Worm (Caenorhabditis elegans): ENCODE measurements around the gene repo-1.

The repo-1 gene

ce11 chrIV:12121076-12121475 lies 36.8 kb downstream of the repo-1 start, which contains the start of the genes ddb-1 and M18.6 (continued):
- no peak for TF ChIP-seq ama-1 (optimal IDR thresholded peaks at IDR 0.05)
- TF ChIP-seq ama-1 (GFP tag; optimal IDR thresholded peaks at IDR 0.05): no peak
- no peak for TF ChIP-seq let-526 (GFP tag; IDR thresholded peaks at IDR 0.05)
- TF ChIP-seq hlh-12 (tag; optimal IDR thresholded peaks at IDR 0.05): no peak
- TF ChIP-seq F37B4.10 (GFP tag; IDR thresholded peaks at IDR 0.05): no peak
- TF ChIP-seq nfya-1 (tag; optimal IDR thresholded peaks at IDR 0.05; ENCODE audit: borderline replicate concordance, insufficient read depth): no peak
- no peak for TF ChIP-seq ceh-79 (tag; optimal IDR thresholded peaks at IDR 0.05)
- TF ChIP-seq ztf-18 (tag; optimal IDR thresholded peaks at IDR 0.05): no peak
- no peak for TF ChIP-seq lsy-27 (tag; optimal IDR thresholded peaks at IDR 0.05; ENCODE audit: borderline replicate concordance, insufficient read depth)
- no peak for TF ChIP-seq nhr-27 (tag; optimal IDR thresholded peaks at IDR 0.05)
- TF ChIP-seq F49E8.2 (tag; optimal IDR thresholded peaks at IDR 0.05; ENCODE audit: insufficient read depth): no peak
- TF ChIP-seq F57A8.1 (GFP tag; optimal IDR thresholded peaks at IDR 0.05): no peak
- no peak for TF ChIP-seq ceh-40 (GFP tag; IDR thresholded peaks at IDR 0.05)
- no peak for TF ChIP-seq zfh-2 (GFP tag; conservative IDR thresholded peaks at IDR 0.05)
- no peak for TF ChIP-seq gei-17 (GFP tag; optimal IDR thresholded peaks at IDR 0.05)
- no peak for TF ChIP-seq T26A5.8 (tag; optimal IDR thresholded peaks at IDR 0.05)
- TF ChIP-seq let-607 (tag; optimal IDR thresholded peaks at IDR 0.05): no peak
- TF ChIP-seq ceh-58 (GFP tag; IDR thresholded peaks at IDR 0.05): no peak
- TF ChIP-seq xnd-1 (tag; optimal IDR thresholded peaks at IDR 0.05): no peak
- no peak for TF ChIP-seq ceh-100 (GFP tag; IDR thresholded peaks at IDR 0.05)
- TF ChIP-seq unc-130 (GFP tag; optimal IDR thresholded peaks at IDR 0.05): no peak
- TF ChIP-seq sdz-38 (tag; optimal IDR thresholded peaks at IDR 0.05): no peak
- no peak for TF ChIP-seq egl-18 (GFP tag; IDR thresholded peaks at IDR 0.05)
- TF ChIP-seq attf-6 (GFP tag; IDR thresholded peaks at IDR 0.05): no peak
- no peak for TF ChIP-seq pbrm-1 (GFP tag; IDR thresholded peaks at IDR 0.05)
- TF ChIP-seq lin-40 (tag; optimal IDR thresholded peaks at IDR 0.05): no peak
- TF ChIP-seq bed-2 (GFP tag; IDR thresholded peaks at IDR 0.05): no peak
- TF ChIP-seq F55B11.4 (tag; optimal IDR thresholded peaks at IDR 0.05; ENCODE audit: borderline replicate concordance, insufficient read depth): no peak
- no peak for TF ChIP-seq nhr-179 (tag; optimal IDR thresholded peaks at IDR 0.05)
- no peak for TF ChIP-seq K12H6.12 (tag; optimal IDR thresholded peaks at IDR 0.05)
- no peak for TF ChIP-seq egl-44 (GFP tag; IDR thresholded peaks at IDR 0.05)
- TF ChIP-seq ceh-27 (GFP tag; optimal IDR thresholded peaks at IDR 0.05): no peak
- peak; percentile 52 for TF ChIP-seq lsl-1 (GFP tag; optimal IDR thresholded peaks at IDR 0.05)
- no peak for TF ChIP-seq F52B5.7 (tag; optimal IDR thresholded peaks at IDR 0.05)
- peak; percentile 57; the same call in 1 of the 2 replicates for TF ChIP-seq madf-6 (GFP tag; IDR thresholded peaks at IDR 0.05)
- no peak for TF ChIP-seq athp-1 (tag; optimal IDR thresholded peaks at IDR 0.05)
- TF ChIP-seq B0261.1 (tag; optimal IDR thresholded peaks at IDR 0.05): no peak
- no peak for TF ChIP-seq Y79H2A.3 (GFP tag; conservative IDR thresholded peaks at IDR 0.05)
- TF ChIP-seq nfyb-1 (GFP tag; IDR thresholded peaks at IDR 0.05): no peak
- TF ChIP-seq F33H1.4 (GFP tag; IDR thresholded peaks at IDR 0.05): peak; percentile 47; the same call in 1 of the 2 replicates
- TF ChIP-seq dpl-1 (GFP tag; optimal IDR thresholded peaks at IDR 0.05): peak; percentile 56
- no peak for TF ChIP-seq nhr-80 (tag; optimal IDR thresholded peaks at IDR 0.05)
- TF ChIP-seq nhr-90 (tag; optimal IDR thresholded peaks at IDR 0.05): no peak
- no peak for TF ChIP-seq somi-1 (GFP tag; optimal IDR thresholded peaks at IDR 0.05)
- TF ChIP-seq lag-1 (GFP tag; IDR thresholded peaks at IDR 0.05): no peak
- TF ChIP-seq ztf-28 (GFP tag; IDR thresholded peaks at IDR 0.05): no peak
- no peak for TF ChIP-seq nhr-120 (GFP tag; IDR thresholded peaks at IDR 0.05)
- no peak for TF ChIP-seq F10E7.11 (tag; optimal IDR thresholded peaks at IDR 0.05)
- no peak for TF ChIP-seq repo-1 (tag; optimal IDR thresholded peaks at IDR 0.05)
- peak; percentile 15 for TF ChIP-seq lin-54 (GFP tag; optimal IDR thresholded peaks at IDR 0.05)
